Worm (Caenorhabditis elegans) whole organism, L4 larva: ENCODE data around the gene C30G12.4.

Source experiments
- D1046.2 ChIP-seq: fragments of 200-800 bp; sonication (Bioruptor generic); IDR thresholded peaks from 2 replicates; pipeline ENCODE4 v1.3.6; 2022; ENCODE audit warnings: missing genetic modification characterization, missing compliant biosample characterization
- F26F4.8 ChIP-seq: fragments of 200-800 bp; sonication (Bioruptor generic); conservative IDR thresholded peaks from 2 replicates; pipeline ENCODE4 v1.3.6; 2022; ENCODE audit warnings: missing genetic modification characterization, missing compliant biosample characterization
- F37D6.2 ChIP-seq: sonication (generic microtip); optimal IDR thresholded peaks from 2 replicates; lab custom pipeline; 2016; ENCODE audit warnings: mild to moderate bottlenecking, missing genetic modification characterization, missing compliant biosample characterization
- F44E2.7 ChIP-seq: fragments of 200-800 bp; sonication (Bioruptor generic); IDR thresholded peaks from 2 replicates; pipeline ENCODE4 v2.1.2; 2022; ENCODE audit warnings: missing genetic modification characterization, missing compliant biosample characterization
- F49E8.2 ChIP-seq: sonication (generic microtip); optimal IDR thresholded peaks from 2 replicates; lab custom pipeline; 2016; ENCODE audit warnings: missing compliant biosample characterization, mild to moderate bottlenecking, missing genetic modification characterization, borderline replicate concordance
- R02D3.7 ChIP-seq: fragments of 150-350 bp; sonication (generic microtip); optimal IDR thresholded peaks from 3 replicates; lab custom pipeline; 2014; ENCODE audit warnings: missing biosample characterization, missing genetic modification characterization
- Y48G9A.11 ChIP-seq: fragments of 200-800 bp; sonication (Bioruptor generic); IDR thresholded peaks from 2 replicates; pipeline ENCODE4 v1.3.6; 2022; ENCODE audit warnings: missing genetic modification reagents, missing genetic modification characterization, missing compliant biosample characterization
- Y5F2A.4 ChIP-seq: fragments of 200-800 bp; sonication (Bioruptor generic); optimal IDR thresholded peaks from 2 replicates; lab custom pipeline; 2018; ENCODE audit warnings: mild to moderate bottlenecking, missing genetic modification characterization, missing compliant biosample characterization
- aha-1 ChIP-seq: fragments of 150-350 bp; peaks from one replicate; lab custom pipeline; 2014; ENCODE audit warnings: missing biosample characterization, missing genetic modification characterization
- aly-2 ChIP-seq: sonication (generic microtip); optimal IDR thresholded peaks from 2 replicates; lab custom pipeline; 2018; ENCODE audit warnings: missing biosample characterization, missing genetic modification characterization
- ces-1 ChIP-seq: fragments of 150-350 bp; sonication (generic microtip); optimal IDR thresholded peaks from 4 replicates; lab custom pipeline; 2014; ENCODE audit warnings: missing biosample characterization, missing genetic modification reagents, missing genetic modification characterization
- daf-12 ChIP-seq: fragments of 150-350 bp; optimal IDR thresholded peaks from 2 replicates; lab custom pipeline; 2014; ENCODE audit warnings: missing biosample characterization, missing genetic modification reagents, missing genetic modification characterization
- daf-16 ChIP-seq, 3 experiments: sonication (generic microtip); optimal IDR thresholded peaks; 2 replicates each; lab custom pipeline; 2016 to 2017; ENCODE audit warnings: missing genetic modification characterization in 3 of 3, missing genetic modification reagents in 3 of 3, mild to moderate bottlenecking in 2 of 3, missing compliant biosample characterization in 2 of 3, missing biosample characterization in 1 of 3, moderate library complexity in 1 of 3
- daf-19 ChIP-seq: fragments of 200-800 bp; sonication (Bioruptor generic); conservative IDR thresholded peaks from 2 replicates; pipeline ENCODE4 v1.3.6; 2022; ENCODE audit warnings: missing genetic modification characterization, missing compliant biosample characterization
- daf-8 ChIP-seq: fragments of 200-800 bp; sonication (Bioruptor generic); IDR thresholded peaks from 2 replicates; pipeline ENCODE4 v1.3.6; 2022; ENCODE audit warnings: missing genetic modification characterization, missing compliant biosample characterization
- dmd-6 ChIP-seq: fragments of 200-800 bp; sonication (Bioruptor generic); IDR thresholded peaks from 2 replicates; pipeline ENCODE4 v1.3.6; 2022; ENCODE audit warnings: missing genetic modification reagents, missing genetic modification characterization, missing compliant biosample characterization
- dmd-9 ChIP-seq: fragments of 200-800 bp; sonication (Bioruptor generic); IDR thresholded peaks from 2 replicates; pipeline ENCODE4 v1.3.6; 2022; ENCODE audit warnings: missing genetic modification reagents, missing genetic modification characterization, missing compliant biosample characterization
- dpl-1 ChIP-seq: fragments of 150-350 bp; optimal IDR thresholded peaks from 2 replicates; lab custom pipeline; 2014; ENCODE audit warnings: missing biosample characterization, missing genetic modification reagents, missing genetic modification characterization
- fkh-10 ChIP-seq: fragments of 150-350 bp; optimal IDR thresholded peaks from 2 replicates; lab custom pipeline; 2014; ENCODE audit warnings: missing biosample characterization, missing genetic modification reagents, missing genetic modification characterization
- fos-1 ChIP-seq: fragments of 150-350 bp; optimal IDR thresholded peaks from 2 replicates; lab custom pipeline; 2014; ENCODE audit warnings: missing biosample characterization, missing genetic modification characterization
- hlh-30 ChIP-seq: sonication (generic microtip); optimal IDR thresholded peaks from 2 replicates; lab custom pipeline; 2017; ENCODE audit warnings: antibody characterized with exemption, mild to moderate bottlenecking, missing genetic modification characterization, missing compliant biosample characterization; ENCODE audit not compliant: insufficient read depth
- hmg-1.1 ChIP-seq: fragments of 200-800 bp; sonication (Bioruptor generic); IDR thresholded peaks from 2 replicates; pipeline ENCODE4 v1.3.6; 2022; ENCODE audit warnings: missing genetic modification reagents, missing genetic modification characterization, missing compliant biosample characterization
- lim-7 ChIP-seq: fragments of 200-800 bp; sonication (Bioruptor generic); IDR thresholded peaks from 2 replicates; pipeline ENCODE4 v1.3.6; 2022; ENCODE audit warnings: missing genetic modification characterization, missing compliant biosample characterization
- lin-29 ChIP-seq: fragments of 200-800 bp; sonication (Bioruptor generic); IDR thresholded peaks from 2 replicates; pipeline ENCODE4 v1.3.6; 2022; ENCODE audit warnings: missing genetic modification reagents, missing genetic modification characterization, missing compliant biosample characterization
- mep-1 ChIP-seq: fragments of 150-350 bp; sonication (generic microtip); optimal IDR thresholded peaks from 3 replicates; lab custom pipeline; 2014; ENCODE audit warnings: missing biosample characterization, missing genetic modification characterization
- nhr-102 ChIP-seq: sonication (generic microtip); optimal IDR thresholded peaks from 2 replicates; lab custom pipeline; 2016; ENCODE audit warnings: mild to moderate bottlenecking, missing genetic modification characterization, moderate library complexity, missing compliant biosample characterization
- nhr-11 ChIP-seq: fragments of 150-350 bp; optimal IDR thresholded peaks from 2 replicates; lab custom pipeline; 2014; ENCODE audit warnings: missing biosample characterization, missing genetic modification characterization
- nhr-111 ChIP-seq: fragments of 200-800 bp; sonication (Bioruptor generic); optimal IDR thresholded peaks from 2 replicates; lab custom pipeline; 2018; ENCODE audit warnings: mild to moderate bottlenecking, missing genetic modification characterization, missing compliant biosample characterization
- nhr-237 ChIP-seq: sonication (generic microtip); optimal IDR thresholded peaks from 2 replicates; lab custom pipeline; 2017; ENCODE audit warnings: missing biosample characterization, missing genetic modification characterization
- nhr-42 ChIP-seq: fragments of 200-800 bp; sonication (Bioruptor generic); IDR thresholded peaks from 2 replicates; pipeline ENCODE4 v1.3.6; 2022; ENCODE audit warnings: missing genetic modification characterization, missing compliant biosample characterization
- nhr-48 ChIP-seq: sonication (generic microtip); optimal IDR thresholded peaks from 2 replicates; lab custom pipeline; 2016; ENCODE audit warnings: mild to moderate bottlenecking, missing genetic modification characterization, missing compliant biosample characterization
- nhr-6 ChIP-seq: fragments of 150-350 bp; optimal IDR thresholded peaks from 2 replicates; lab custom pipeline; 2014; ENCODE audit warnings: missing biosample characterization, missing genetic modification characterization
- pha-4 ChIP-seq, 2 experiments: fragments of 150-350 bp in 1 of 2; fragments of 200-800 bp in 1 of 2; sonication (Bioruptor generic) in 1 of 2; IDR thresholded peaks in 1 of 2; optimal IDR thresholded peaks in 1 of 2; 2 replicates each; pipeline versions ENCODE4 v1.3.6 to Lab custom; 2014 to 2022; ENCODE audit warnings: missing genetic modification characterization in 2 of 2, missing genetic modification reagents in 2 of 2, missing biosample characterization in 1 of 2, missing compliant biosample characterization in 1 of 2
- pqm-1 ChIP-seq: sonication (generic microtip); optimal IDR thresholded peaks from 2 replicates; lab custom pipeline; 2017; ENCODE audit warnings: missing biosample characterization, missing genetic modification characterization
- snpc-1.2 ChIP-seq: fragments of 200-800 bp; sonication (Bioruptor generic); IDR thresholded peaks from 2 replicates; pipeline ENCODE4 v1.3.6; 2022; ENCODE audit warnings: missing genetic modification reagents, missing genetic modification characterization, missing compliant biosample characterization
- tra-1 ChIP-seq: fragments of 200-800 bp; sonication (Bioruptor generic); IDR thresholded peaks from 2 replicates; pipeline ENCODE4 v1.3.6; 2022; ENCODE audit warnings: missing genetic modification reagents, missing genetic modification characterization, missing compliant biosample characterization
- unc-62 ChIP-seq, 3 experiments: fragments of 150-350 bp in 1 of 3; sonication (generic microtip); optimal IDR thresholded peaks in 2 of 3; peaks in 1 of 3; 1 replicate in 1 of 3; 2 replicates in 2 of 3; lab custom pipeline; 2014 to 2017; ENCODE audit warnings: missing biosample characterization in 3 of 3, missing genetic modification characterization in 3 of 3, missing genetic modification reagents in 3 of 3, missing genotype in 1 of 3
- vab-7 ChIP-seq: fragments of 200-800 bp; sonication (Bioruptor generic); IDR thresholded peaks from 2 replicates; pipeline ENCODE4 v1.3.6; 2022; ENCODE audit warnings: missing genetic modification reagents, missing genetic modification characterization, missing compliant biosample characterization
- zag-1 ChIP-seq: fragments of 150-350 bp; optimal IDR thresholded peaks from 2 replicates; lab custom pipeline; 2014; ENCODE audit warnings: missing biosample characterization, missing genetic modification characterization
- zip-2 ChIP-seq: fragments of 150-350 bp; optimal IDR thresholded peaks from 2 replicates; lab custom pipeline; 2014; ENCODE audit warnings: missing biosample characterization, missing genetic modification characterization
- ztf-7 ChIP-seq: fragments of 150-350 bp; optimal IDR thresholded peaks from 2 replicates; lab custom pipeline; 2014; ENCODE audit warnings: missing biosample characterization, missing genetic modification characterization

C30G12.4 gene

DNA sequence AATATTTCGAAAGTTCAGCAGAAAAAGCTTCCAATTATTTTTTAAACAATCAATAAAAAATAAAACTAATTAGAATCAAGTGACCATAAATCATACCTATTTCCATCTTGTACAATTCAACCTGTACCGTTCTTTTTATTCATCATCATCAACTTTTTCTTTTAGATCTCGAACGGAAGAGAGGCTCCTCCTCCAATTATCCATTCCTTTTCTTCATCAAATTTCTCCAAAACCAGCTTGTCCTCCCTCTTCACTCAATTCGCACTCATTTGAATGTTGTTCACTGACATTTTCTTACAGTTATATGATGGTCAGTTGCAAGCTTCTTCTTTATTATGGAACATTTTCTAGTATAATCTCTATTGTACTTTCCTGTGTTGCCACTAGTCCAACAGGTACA, at the start of gene C30G12.4:
C30G12.4 (plus strand) TSS at position 301 of the 400 bp plus-strand sequence.
- TF ChIP-seq F49E8.2 (tag; lab: Kevin White, UChicago) (no peak), ztf-7 (tag; lab: Kevin White, UChicago) (no peak), F26F4.8 (GFP tag; lab: Robert Waterston, UW) (no peak), unc-62 (GFP tag; optimal IDR thresholded peaks at IDR 0.05 in 1 of 2; lab: Kevin White, UChicago) (no peak), unc-62 (tag; optimal IDR thresholded peaks at IDR 0.05; lab: Kevin White, UChicago) (no peak), nhr-111 (GFP tag; lab: Kevin White, UChicago) (no peak), zip-2 (tag; lab: Kevin White, UChicago) (no peak), nhr-42 (no peak), lin-29 (GFP tag; lab: Robert Waterston, UW) (no peak), lim-7 (no peak), D1046.2 (no peak), aly-2 (tag; lab: Kevin White, UChicago) (no peak), daf-16 (GFP tag; optimal IDR thresholded peaks at IDR 0.05; lab: Kevin White, UChicago) (no peak), daf-16 (tag; optimal IDR thresholded peaks at IDR 0.05; lab: Kevin White, UChicago) (no peak), fkh-10 (no peak), ces-1 (GFP tag; lab: Kevin White, UChicago) (no peak), snpc-1.2 (GFP tag; lab: Robert Waterston, UW) (no peak), Y48G9A.11 (no peak), pqm-1 (no peak), tra-1 (no peak)

DNA sequence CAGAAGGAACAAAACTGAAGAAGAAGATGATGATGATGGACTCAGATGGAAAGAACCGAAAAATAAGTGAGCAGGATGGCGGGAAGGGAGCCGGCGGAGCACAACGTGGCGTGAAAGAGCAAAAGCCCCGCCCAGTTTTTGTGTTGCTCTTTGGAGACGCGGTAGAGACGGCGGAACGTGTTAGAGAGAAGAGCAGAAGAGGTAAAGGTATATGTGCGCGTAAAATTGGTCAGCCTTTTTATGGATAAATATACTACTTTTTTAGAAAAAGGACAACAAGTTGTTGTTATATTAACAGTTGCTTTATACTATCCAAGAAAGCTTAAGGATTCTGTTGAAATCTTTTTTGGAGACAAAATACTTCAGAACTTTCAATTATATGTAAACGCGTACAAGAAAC, 44.9 kb upstream of the C30G12.4 start, which contains the start of gene E04F6.10:
E04F6.10 (minus strand) TSS at position 101 of the 400 bp plus-strand sequence.
- TF ChIP-seq nhr-6 (tag; lab: Kevin White, UChicago): no peak
- TF ChIP-seq hlh-30 (tag; lab: Kevin White, UChicago): no peak
- TF ChIP-seq aha-1 (tag; lab: Kevin White, UChicago): peak; percentile 66
- no peak for TF ChIP-seq nhr-237
- TF ChIP-seq R02D3.7: no peak
- TF ChIP-seq unc-62 (GFP tag; optimal IDR thresholded peaks at IDR 0.05 in 1 of 2; lab: Kevin White, UChicago): peak in 1 of 2 experiments; percentile 57
- TF ChIP-seq unc-62 (tag; optimal IDR thresholded peaks at IDR 0.05; lab: Kevin White, UChicago): no peak
- TF ChIP-seq pha-4 (GFP tag; IDR thresholded peaks at IDR 0.05; lab: Robert Waterston, UW): no peak
- TF ChIP-seq pha-4 (tag; optimal IDR thresholded peaks at IDR 0.05; lab: Kevin White, UChicago): no peak
- no peak for TF ChIP-seq dmd-6 (GFP tag; lab: Robert Waterston, UW)

DNA sequence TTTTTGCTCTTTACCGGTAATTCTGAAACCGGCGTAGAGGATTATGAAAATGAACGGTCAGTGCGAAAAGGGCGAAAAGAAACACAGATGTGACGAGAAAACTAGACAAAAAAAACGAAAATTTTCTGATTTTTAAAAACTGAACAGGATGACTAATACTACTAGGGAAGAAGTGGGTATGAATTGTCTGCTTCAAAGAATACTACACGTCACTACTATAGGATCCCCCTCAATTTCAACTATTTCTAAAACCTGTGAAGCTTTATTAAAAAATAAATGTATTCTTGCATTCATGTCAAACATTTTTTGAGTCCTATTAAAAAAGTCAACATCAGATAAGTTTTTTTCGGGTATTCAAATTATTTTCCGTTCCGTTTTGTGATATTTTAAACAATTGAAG, 37.9 kb upstream of the C30G12.4 start:
- TF ChIP-seq dpl-1 (GFP tag; lab: Kevin White, UChicago): no peak
- peak; percentile 55 for TF ChIP-seq aha-1 (tag; lab: Kevin White, UChicago)
- no peak for TF ChIP-seq daf-12 (tag; lab: Kevin White, UChicago)
- peak in 1 of 2 experiments; percentile 56 for TF ChIP-seq unc-62 (GFP tag; optimal IDR thresholded peaks at IDR 0.05 in 1 of 2; lab: Kevin White, UChicago)
- no peak for TF ChIP-seq unc-62 (tag; optimal IDR thresholded peaks at IDR 0.05; lab: Kevin White, UChicago)

DNA sequence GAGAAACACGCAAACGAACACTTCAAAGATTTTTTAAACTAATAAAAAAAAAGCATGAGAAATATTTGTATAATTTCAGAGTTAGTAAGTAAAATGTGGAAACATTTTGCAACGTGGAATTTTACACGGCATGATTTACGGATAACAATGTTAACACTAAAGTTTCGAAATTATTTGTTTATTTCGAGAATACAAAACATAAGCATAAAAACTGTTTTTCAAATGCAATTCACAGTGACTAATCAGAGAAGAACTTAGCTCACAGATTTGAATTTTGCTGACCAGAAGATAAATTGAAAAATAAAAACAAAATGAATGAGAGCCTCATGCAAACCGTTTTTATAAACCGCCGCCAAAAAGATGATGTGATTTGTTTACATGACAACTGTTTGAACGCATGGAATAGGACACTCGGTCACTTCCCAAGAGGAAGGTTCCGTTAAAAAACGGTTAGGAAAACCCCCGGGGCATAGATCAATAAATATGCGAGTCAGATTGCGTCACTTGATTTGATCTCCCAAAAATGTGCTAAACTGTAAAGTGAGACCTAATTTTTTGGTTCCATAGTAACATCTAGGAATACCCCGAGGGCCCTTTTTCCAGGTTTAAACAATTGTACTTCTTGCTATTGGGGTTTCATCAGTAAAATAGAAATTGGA, 36.0 kb upstream of the C30G12.4 start, which contains the start of gene clh-3:
clh-3 (minus strand) TSS at position 51 of the 659 bp plus-strand sequence.
- TF ChIP-seq Y5F2A.4 (GFP tag; lab: Kevin White, UChicago): no peak
- TF ChIP-seq zag-1 (tag; lab: Kevin White, UChicago): no peak
- TF ChIP-seq vab-7 (GFP tag; lab: Robert Waterston, UW): no peak
- no peak for TF ChIP-seq ztf-7 (tag; lab: Kevin White, UChicago)
- no peak for TF ChIP-seq daf-8
- TF ChIP-seq fos-1: no peak
- TF ChIP-seq dmd-9 (GFP tag; lab: Robert Waterston, UW): no peak
- no peak for TF ChIP-seq daf-19 (GFP tag; lab: Robert Waterston, UW)
- no peak for TF ChIP-seq F37D6.2 (tag; lab: Kevin White, UChicago)
- TF ChIP-seq nhr-11 (tag; lab: Kevin White, UChicago): no peak
- no peak for TF ChIP-seq nhr-48 (tag; lab: Kevin White, UChicago)
- TF ChIP-seq hmg-1.1 (GFP tag; lab: Robert Waterston, UW): no peak
- TF ChIP-seq hlh-30 (tag; lab: Kevin White, UChicago): no peak
- TF ChIP-seq F44E2.7 (GFP tag; lab: Robert Waterston, UW): no peak
- TF ChIP-seq nhr-102: no peak
- no peak for TF ChIP-seq mep-1 (tag; lab: Kevin White, UChicago)
- TF ChIP-seq, all 104 proteins: peak for 0
